Fruit fly (Drosophila melanogaster): ENCODE measurements around the gene CG6059.

CG6059 gene

dm6 chr3R:27154001-27154400, 29.5 kb upstream of the CG6059 start:
- no peak for TF ChIP-seq dl (GFP tag; optimal IDR thresholded peaks at IDR 0.05; ENCODE audit: insufficient read depth in 1 of 2, partially characterized antibody in 2 of 2)
- no peak for TF ChIP-seq Mio (GFP tag; optimal IDR thresholded peaks at IDR 0.05)
- no peak for TF ChIP-seq dmrt93B (GFP tag; optimal IDR thresholded peaks at IDR 0.05)
- TF ChIP-seq br (GFP tag; optimal IDR thresholded peaks at IDR 0.05): no peak
- no peak for TF ChIP-seq CG32264 (GFP tag; optimal IDR thresholded peaks at IDR 0.05)
- no peak for TF ChIP-seq psq (GFP tag; optimal IDR thresholded peaks at IDR 0.05)
- no peak for TF ChIP-seq pan (optimal IDR thresholded peaks at IDR 0.05)
- TF ChIP-seq CG9705 (GFP tag; optimal IDR thresholded peaks at IDR 0.05): no peak
- no peak for TF ChIP-seq Jra (GFP tag; optimal IDR thresholded peaks at IDR 0.05)
- no peak for TF ChIP-seq N (GFP tag; optimal IDR thresholded peaks at IDR 0.05)
- no peak for TF ChIP-seq Abd-B (GFP tag; optimal IDR thresholded peaks at IDR 0.05)
- no peak for TF ChIP-seq woc (GFP tag; optimal IDR thresholded peaks at IDR 0.05)
- no peak for TF ChIP-seq sv (GFP tag; optimal IDR thresholded peaks at IDR 0.05)

- TF ChIP-seq psq (GFP tag; optimal IDR thresholded peaks at IDR 0.05): peak; percentile 8
- peak; percentile 65 for TF ChIP-seq Vsx2 (GFP tag; optimal IDR thresholded peaks at IDR 0.05; ENCODE audit: partially characterized antibody)
- peak; percentile 20 for TF ChIP-seq HLH106 (tag; optimal IDR thresholded peaks at IDR 0.05)
- TF ChIP-seq pan (optimal IDR thresholded peaks at IDR 0.05): no peak
- peak; percentile 67 for TF ChIP-seq h (GFP tag; optimal IDR thresholded peaks at IDR 0.05)
- no peak for TF ChIP-seq Rel (GFP tag; optimal IDR thresholded peaks at IDR 0.05)
- TF ChIP-seq Rel (tag; optimal IDR thresholded peaks at IDR 0.05): peak; percentile 52
- TF ChIP-seq sv (GFP tag; optimal IDR thresholded peaks at IDR 0.05): peak; percentile 24
- peak in 1 of 2 experiments; percentile 31 for TF ChIP-seq dl (GFP tag; optimal IDR thresholded peaks at IDR 0.05; ENCODE audit: insufficient read depth in 1 of 2, partially characterized antibody in 2 of 2)
- no peak for TF ChIP-seq jim (GFP tag; optimal IDR thresholded peaks at IDR 0.05)
- peak; percentile 40 for TF ChIP-seq Jra (GFP tag; optimal IDR thresholded peaks at IDR 0.05)
- TF ChIP-seq N (GFP tag; optimal IDR thresholded peaks at IDR 0.05): no peak
- peak; percentile 36 for TF ChIP-seq ey (GFP tag; optimal IDR thresholded peaks at IDR 0.05)
- TF ChIP-seq foxo (GFP tag; optimal IDR thresholded peaks at IDR 0.05): peak in 1 of 2 experiments; percentile 38
- TF ChIP-seq OdsH (GFP tag; optimal IDR thresholded peaks at IDR 0.05): peak; percentile 8
- no peak for TF ChIP-seq sage (GFP tag; optimal IDR thresholded peaks at IDR 0.05)
Observed at dm6 chr3R:27153062-27153878, 28.8 kb upstream of the CG6059 start.

- TF ChIP-seq Myc (optimal IDR thresholded peaks at IDR 0.05): no peak
- TF ChIP-seq CrebA (GFP tag; optimal IDR thresholded peaks at IDR 0.05; ENCODE audit: borderline replicate concordance): no peak
- TF ChIP-seq tai (GFP tag; optimal IDR thresholded peaks at IDR 0.05): no peak
- TF ChIP-seq Hr83 (GFP tag; optimal IDR thresholded peaks at IDR 0.05; ENCODE audit: poor library complexity, severe bottlenecking): no peak
- TF ChIP-seq OdsH (GFP tag; optimal IDR thresholded peaks at IDR 0.05): peak; percentile 42
- TF ChIP-seq Rel (GFP tag; optimal IDR thresholded peaks at IDR 0.05): no peak
- TF ChIP-seq Rel (tag; optimal IDR thresholded peaks at IDR 0.05): no peak
- no peak for TF ChIP-seq Dif (GFP tag; optimal IDR thresholded peaks at IDR 0.05; ENCODE audit: partially characterized antibody)
- TF ChIP-seq Vsx2 (GFP tag; optimal IDR thresholded peaks at IDR 0.05; ENCODE audit: partially characterized antibody): no peak
- no peak for TF ChIP-seq jim (GFP tag; optimal IDR thresholded peaks at IDR 0.05)
- no peak for TF ChIP-seq usp (GFP tag; optimal IDR thresholded peaks at IDR 0.05)
- TF ChIP-seq GATAd (GFP tag; optimal IDR thresholded peaks at IDR 0.05): no peak
- TF ChIP-seq foxo (GFP tag; optimal IDR thresholded peaks at IDR 0.05): peak in 1 of 2 experiments; percentile 62
- peak; percentile 64 for TF ChIP-seq ey (GFP tag; optimal IDR thresholded peaks at IDR 0.05)
- TF ChIP-seq br (GFP tag; optimal IDR thresholded peaks at IDR 0.05): peak; percentile 76
- TF ChIP-seq Hr78 (GFP tag; optimal IDR thresholded peaks at IDR 0.05): no peak
- TF ChIP-seq CG32264 (GFP tag; optimal IDR thresholded peaks at IDR 0.05): peak; percentile 37
- TF ChIP-seq sv (GFP tag; optimal IDR thresholded peaks at IDR 0.05): no peak
- TF ChIP-seq Jra (GFP tag; optimal IDR thresholded peaks at IDR 0.05): no peak
- no peak for TF ChIP-seq dsf (GFP tag; optimal IDR thresholded peaks at IDR 0.05; ENCODE audit: borderline replicate concordance)
- peak; percentile 57 for TF ChIP-seq rgr (GFP tag; optimal IDR thresholded peaks at IDR 0.05)
- TF ChIP-seq dl (GFP tag; optimal IDR thresholded peaks at IDR 0.05; ENCODE audit: insufficient read depth in 1 of 2, partially characterized antibody in 2 of 2): no peak
- TF ChIP-seq fru (GFP tag; optimal IDR thresholded peaks at IDR 0.05): peak; percentile 76
- no peak for TF ChIP-seq N (GFP tag; optimal IDR thresholded peaks at IDR 0.05)
- TF ChIP-seq HLH106 (tag; optimal IDR thresholded peaks at IDR 0.05): peak; percentile 73
- TF ChIP-seq Mio (GFP tag; optimal IDR thresholded peaks at IDR 0.05): no peak
- TF ChIP-seq pan (optimal IDR thresholded peaks at IDR 0.05): no peak
- peak; percentile 43 for TF ChIP-seq brk (GFP tag; optimal IDR thresholded peaks at IDR 0.05)
- peak; percentile 49 for TF ChIP-seq CG9705 (GFP tag; optimal IDR thresholded peaks at IDR 0.05)
- TF ChIP-seq psq (GFP tag; optimal IDR thresholded peaks at IDR 0.05): peak; percentile 35
- TF ChIP-seq woc (GFP tag; optimal IDR thresholded peaks at IDR 0.05): peak; percentile 45
- peak; percentile 29 for TF ChIP-seq Hnf4 (GFP tag; optimal IDR thresholded peaks at IDR 0.05)
- peak; percentile 51 for TF ChIP-seq dmrt93B (GFP tag; optimal IDR thresholded peaks at IDR 0.05)
- TF ChIP-seq lola (GFP tag; optimal IDR thresholded peaks at IDR 0.05): no peak
- no peak for TF ChIP-seq sage (GFP tag; optimal IDR thresholded peaks at IDR 0.05)
- peak; percentile 53 for TF ChIP-seq h (GFP tag; optimal IDR thresholded peaks at IDR 0.05)
- TF ChIP-seq Abd-B (GFP tag; optimal IDR thresholded peaks at IDR 0.05): no peak
- TF ChIP-seq Dfd (GFP tag; optimal IDR thresholded peaks at IDR 0.05): no peak
Observed at dm6 chr3R:27152129-27152968, 27.9 kb upstream of the CG6059 start.

Measured in whole organism, wandering third instar larva.